Worm (Caenorhabditis elegans): ENCODE measurements around the gene F18G5.1.
A peak's percentile ranks its signal among the peaks of the same experiment; 100 is the strongest.

F18G5.1 gene

ce11 chrX:9259552-9259951 is at the start of gene F18G5.1:
F18G5.1 (plus strand) TSS chrX:9259852.
- TF ChIP-seq nhr-12 (tag; optimal IDR thresholded peaks at IDR 0.05) (no peak), C34F6.9 (tag; optimal IDR thresholded peaks at IDR 0.05) (no peak), Y55F3AM.14 (GFP tag; optimal IDR thresholded peaks at IDR 0.05) (no peak), alr-1 (tag; optimal IDR thresholded peaks at IDR 0.05) (no peak), zag-1 (tag; optimal IDR thresholded peaks at IDR 0.05) (no peak)

DNA sequence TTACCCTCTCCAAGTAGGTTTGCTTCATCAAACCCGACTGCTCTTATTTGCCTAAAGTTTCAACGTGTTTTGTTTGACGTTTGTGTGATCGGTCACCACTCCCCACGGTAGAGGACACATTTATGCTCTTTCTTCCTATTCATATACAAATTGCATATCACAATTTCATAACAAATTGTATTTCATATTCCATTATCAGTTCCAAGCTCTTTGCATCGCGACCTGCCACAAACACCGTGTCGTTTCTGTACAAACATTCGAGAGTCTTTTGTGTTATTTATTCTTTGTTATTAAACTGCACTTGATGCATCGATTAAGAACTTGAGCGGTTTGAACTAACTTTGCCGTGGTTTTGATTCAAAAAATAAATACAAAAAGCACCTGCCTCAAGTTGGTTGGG is 49.6 kb upstream of the F18G5.1 start:
- TF ChIP-seq nhr-10 (tag; optimal IDR thresholded peaks at IDR 0.05) (no peak), C34F6.9 (tag; optimal IDR thresholded peaks at IDR 0.05) (no peak), aly-2 (tag; optimal IDR thresholded peaks at IDR 0.05) (no peak), ztf-11 (tag; optimal IDR thresholded peaks at IDR 0.05) (no peak), gmeb-1 (tag; optimal IDR thresholded peaks at IDR 0.05) (peak; percentile 23), mdl-1 (tag; optimal IDR thresholded peaks at IDR 0.05) (no peak), F13H6.1 (tag; optimal IDR thresholded peaks at IDR 0.05) (peak; percentile 31), elt-1 (tag; optimal IDR thresholded peaks at IDR 0.05) (no peak), unc-55 (GFP tag; optimal IDR thresholded peaks at IDR 0.05) (no peak), ZK546.5 (tag; optimal IDR thresholded peaks at IDR 0.05) (no peak), nhr-25 (tag; optimal IDR thresholded peaks at IDR 0.05) (no peak), nhr-21 (tag; optimal IDR thresholded peaks at IDR 0.05) (no peak), nhr-77 (tag; optimal IDR thresholded peaks at IDR 0.05) (no peak), snpc-4 (tag; optimal IDR thresholded peaks at IDR 0.05) (no peak), lin-39 (tag; optimal IDR thresholded peaks at IDR 0.05) (no peak), ceh-16 (tag; optimal IDR thresholded peaks at IDR 0.05) (no peak), egl-27 (tag; optimal IDR thresholded peaks at IDR 0.05) (no peak), Y55F3AM.14 (GFP tag; optimal IDR thresholded peaks at IDR 0.05) (no peak), ceh-82 (tag; optimal IDR thresholded peaks at IDR 0.05) (no peak), sma-9 (GFP tag; optimal IDR thresholded peaks at IDR 0.05) (peak; percentile 26), sma-9 (tag; optimal IDR thresholded peaks at IDR 0.05) (no peak), skn-1 (tag; optimal IDR thresholded peaks at IDR 0.05) (no peak), fos-1 (tag; optimal IDR thresholded peaks at IDR 0.05) (peak; percentile 63), zag-1 (tag; optimal IDR thresholded peaks at IDR 0.05) (no peak)

ce11 chrX:9212675-9213074 is 47.0 kb upstream of the F18G5.1 start:
- no peak for TF ChIP-seq nhr-21 (tag; optimal IDR thresholded peaks at IDR 0.05)
- no peak for TF ChIP-seq elt-1 (tag; optimal IDR thresholded peaks at IDR 0.05)
- no peak for TF ChIP-seq ama-1 (optimal IDR thresholded peaks at IDR 0.05)
- TF ChIP-seq mab-5 (tag; optimal IDR thresholded peaks at IDR 0.05), result no peak
- no peak for TF ChIP-seq unc-55 (GFP tag; optimal IDR thresholded peaks at IDR 0.05)
- no peak for TF ChIP-seq gmeb-1 (tag; optimal IDR thresholded peaks at IDR 0.05)
- TF ChIP-seq sma-9 (GFP tag; optimal IDR thresholded peaks at IDR 0.05), result peak; percentile 38
- no peak for TF ChIP-seq sma-9 (tag; optimal IDR thresholded peaks at IDR 0.05)
- no peak for TF ChIP-seq snpc-4 (tag; optimal IDR thresholded peaks at IDR 0.05)
- no peak for TF ChIP-seq F13H6.1 (tag; optimal IDR thresholded peaks at IDR 0.05)
- TF ChIP-seq ztf-4 (tag; optimal IDR thresholded peaks at IDR 0.05), result no peak
- TF ChIP-seq ceh-82 (tag; optimal IDR thresholded peaks at IDR 0.05), result no peak
- TF ChIP-seq fos-1 (tag; optimal IDR thresholded peaks at IDR 0.05), result peak; percentile 91
- TF ChIP-seq lsy-2 (tag; optimal IDR thresholded peaks at IDR 0.05), result no peak
- no peak for TF ChIP-seq R02D3.7 (tag; optimal IDR thresholded peaks at IDR 0.05)
- TF ChIP-seq crh-2 (tag; optimal IDR thresholded peaks at IDR 0.05), result peak; percentile 64
- TF ChIP-seq dmd-4 (tag; optimal IDR thresholded peaks at IDR 0.05), result no peak
- TF ChIP-seq lin-11 (tag; optimal IDR thresholded peaks at IDR 0.05), result no peak
- TF ChIP-seq unc-62 (GFP tag; optimal IDR thresholded peaks at IDR 0.05), result no peak
- no peak for TF ChIP-seq egl-27 (tag; optimal IDR thresholded peaks at IDR 0.05)
- TF ChIP-seq zag-1 (tag; optimal IDR thresholded peaks at IDR 0.05), result no peak

DNA sequence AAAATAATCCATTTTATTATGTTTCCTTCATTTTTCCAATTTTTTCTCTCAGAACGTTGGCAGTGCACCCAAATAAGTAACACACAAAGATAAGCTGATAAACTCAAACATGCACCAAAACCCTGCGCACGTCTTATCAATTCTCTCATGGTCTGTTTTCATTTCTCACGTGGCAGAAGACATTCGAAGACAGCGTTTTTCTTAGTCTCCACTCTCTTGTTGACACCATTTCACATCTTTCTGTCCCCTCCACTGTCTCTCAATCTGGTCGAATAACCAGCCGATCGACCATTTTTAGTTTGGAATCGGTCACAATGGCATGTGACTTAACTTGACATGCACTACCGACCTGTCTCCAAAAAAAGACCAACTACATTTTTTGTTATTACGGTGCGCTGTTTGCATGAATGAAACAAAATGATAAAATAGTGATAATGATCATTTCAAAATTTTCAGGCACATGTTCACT is 45.7 kb upstream of the F18G5.1 start, which contains the start of gene C35B8.3:
C35B8.3 (plus strand) TSS at position 51 of the 469 bp plus-strand sequence.
- TF ChIP-seq fos-1 (tag; optimal IDR thresholded peaks at IDR 0.05) (peak; percentile 61), F13H6.1 (tag; optimal IDR thresholded peaks at IDR 0.05) (peak; percentile 7), blmp-1 (tag; optimal IDR thresholded peaks at IDR 0.05; ENCODE audit: insufficient read depth) (peak; percentile 51), sma-3 (GFP tag; optimal IDR thresholded peaks at IDR 0.05) (peak; percentile 46), nhr-25 (tag; optimal IDR thresholded peaks at IDR 0.05) (peak; percentile 74), nhr-77 (tag; optimal IDR thresholded peaks at IDR 0.05) (no peak), sem-4 (tag; optimal IDR thresholded peaks at IDR 0.05) (no peak), Y55F3AM.14 (GFP tag; optimal IDR thresholded peaks at IDR 0.05) (peak; percentile 65), gmeb-1 (tag; optimal IDR thresholded peaks at IDR 0.05) (peak; percentile 56), mdl-1 (tag; optimal IDR thresholded peaks at IDR 0.05) (peak in 1 of 2 experiments; percentile 61), nhr-6 (tag; optimal IDR thresholded peaks at IDR 0.05) (peak; percentile 47), sma-9 (GFP tag; optimal IDR thresholded peaks at IDR 0.05) (peak; percentile 78), sma-9 (tag; optimal IDR thresholded peaks at IDR 0.05) (no peak), crh-2 (tag; optimal IDR thresholded peaks at IDR 0.05) (peak; percentile 69), nhr-237 (tag; optimal IDR thresholded peaks at IDR 0.05) (no peak), nhr-21 (tag; optimal IDR thresholded peaks at IDR 0.05) (peak; percentile 67), nhr-129 (tag; optimal IDR thresholded peaks at IDR 0.05) (peak; percentile 84), nhr-12 (tag; optimal IDR thresholded peaks at IDR 0.05) (no peak)
